Fruit fly (Drosophila melanogaster) whole organism, embryonic: ENCODE results near the gene Gr28a.

ENCODE experiments used
- Adf1 ChIP-seq: fragments of 200-800 bp; sonication (Bioruptor generic); IDR thresholded peaks from 2 replicates; pipeline ENCODE4 v1.3.6; 2022; ENCODE audit warnings: missing biosample characterization, missing genetic modification characterization
- Atf-2 ChIP-seq: fragments of 200-800 bp; sonication (Bioruptor generic); optimal IDR thresholded peaks from 2 replicates; lab custom pipeline; 2016; ENCODE audit warnings: missing biosample characterization, missing genetic modification characterization
- CG10543 ChIP-seq: fragments of 200-800 bp; sonication (Bioruptor generic); optimal IDR thresholded peaks from 3 replicates; lab custom pipeline; 2017; ENCODE audit warnings: missing biosample characterization, mild to moderate bottlenecking, missing genetic modification characterization, moderate library complexity
- CG11504 ChIP-seq: fragments of 200-800 bp; sonication (Bioruptor generic); optimal IDR thresholded peaks from 3 replicates; lab custom pipeline; 2019; ENCODE audit warnings: missing biosample characterization, mild to moderate bottlenecking, missing genetic modification characterization, moderate library complexity
- CG12071 ChIP-seq: fragments of 200-800 bp; sonication (Bioruptor generic); optimal IDR thresholded peaks from 3 replicates; lab custom pipeline; 2018; ENCODE audit warnings: missing biosample characterization, mild to moderate bottlenecking, missing genetic modification characterization
- CG12236 ChIP-seq: fragments of 200-800 bp; sonication (Bioruptor generic); optimal IDR thresholded peaks from 2 replicates; lab custom pipeline; 2016; ENCODE audit warnings: missing biosample characterization, missing genetic modification characterization
- CG14441 ChIP-seq: fragments of 200-800 bp; sonication (Bioruptor generic); IDR thresholded peaks from 2 replicates; pipeline ENCODE4 v1.3.6; 2022; ENCODE audit warnings: missing biosample characterization, missing genetic modification characterization
- CG17361 ChIP-seq: fragments of 200-800 bp; sonication (Bioruptor generic); IDR thresholded peaks from 3 replicates; pipeline ENCODE4 v1.3.6; 2022; ENCODE audit warnings: missing biosample characterization, missing genetic modification characterization
- CG18476 ChIP-seq: fragments of 200-800 bp; sonication (Bioruptor generic); optimal IDR thresholded peaks from 2 replicates; lab custom pipeline; 2016; ENCODE audit warnings: missing biosample characterization, mild to moderate bottlenecking, missing genetic modification characterization
- CG31441 ChIP-seq: fragments of 200-800 bp; sonication (Bioruptor generic); IDR thresholded peaks from 2 replicates; pipeline ENCODE4 v1.3.6; 2022; ENCODE audit warnings: missing biosample characterization, missing genetic modification characterization
- CG34376 ChIP-seq: fragments of 200-800 bp; sonication (Bioruptor generic); optimal IDR thresholded peaks from 2 replicates; lab custom pipeline; 2018; ENCODE audit warnings: missing biosample characterization, mild to moderate bottlenecking, missing genetic modification characterization
- CG4820 ChIP-seq: fragments of 200-800 bp; sonication (Bioruptor generic); optimal IDR thresholded peaks from 3 replicates; lab custom pipeline; 2016; ENCODE audit warnings: missing biosample characterization, missing genetic modification characterization
- CG7987 ChIP-seq: fragments of 200-800 bp; sonication (Bioruptor generic); optimal IDR thresholded peaks from 2 replicates; lab custom pipeline; 2018; ENCODE audit warnings: missing biosample characterization, mild to moderate bottlenecking, missing genetic modification characterization, moderate library complexity
- CTCF ChIP-seq: fragments of 200-800 bp; sonication (Bioruptor generic); optimal IDR thresholded peaks from 2 replicates; lab custom pipeline; 2017; ENCODE audit warnings: missing biosample characterization, mild to moderate bottlenecking, missing genetic modification characterization, moderate library complexity
- Deaf1 ChIP-seq: fragments of 200-800 bp; optimal IDR thresholded peaks from 3 replicates; lab custom pipeline; 2019; ENCODE audit warnings: missing biosample characterization, mild to moderate bottlenecking, missing genetic modification characterization, moderate library complexity
- ERR ChIP-seq: fragments of 200-800 bp; sonication (Bioruptor generic); optimal IDR thresholded peaks from 2 replicates; lab custom pipeline; 2016; ENCODE audit warnings: missing biosample characterization, missing genetic modification characterization
- GATAe ChIP-seq: fragments of 200-800 bp; sonication (Bioruptor generic); conservative IDR thresholded peaks from 2 replicates; pipeline ENCODE4 v1.3.6; 2022; ENCODE audit warnings: missing biosample characterization, missing genetic modification characterization
- HLHmδ ChIP-seq: fragments of 200-800 bp; sonication (Bioruptor generic); optimal IDR thresholded peaks from 2 replicates; lab custom pipeline; 2018; ENCODE audit warnings: missing biosample characterization, mild to moderate bottlenecking, missing genetic modification characterization, moderate library complexity
- Hr78 ChIP-seq, 2 experiments: fragments of 200-800 bp in 1 of 2; fragments of >200 bp in 1 of 2; sonication (Bioruptor generic) in 1 of 2; optimal IDR thresholded peaks; 2 replicates each; lab custom pipeline; 2017 to 2019; ENCODE audit warnings: missing biosample characterization in 2 of 2, missing genetic modification characterization in 2 of 2, mild to moderate bottlenecking in 1 of 2, moderate library complexity in 1 of 2
- Med ChIP-seq: fragments of 200-800 bp; sonication (Bioruptor generic); peaks from one replicate; lab custom pipeline; 2016; ENCODE audit warnings: missing biosample characterization, missing genetic modification characterization, mild to moderate bottlenecking, inconsistent platforms, moderate library complexity
- Neu2 ChIP-seq: fragments of 200-800 bp; sonication (Bioruptor generic); optimal IDR thresholded peaks from 3 replicates; lab custom pipeline; 2016; ENCODE audit warnings: missing biosample characterization, missing genetic modification characterization, borderline replicate concordance
- NfI ChIP-seq: fragments of 200-800 bp; sonication (Bioruptor generic); optimal IDR thresholded peaks from 3 replicates; lab custom pipeline; 2018; ENCODE audit warnings: missing biosample characterization, mild to moderate bottlenecking, missing genetic modification characterization, moderate library complexity
- PHDP ChIP-seq: fragments of 200-800 bp; sonication (Bioruptor generic); optimal IDR thresholded peaks from 3 replicates; lab custom pipeline; 2018; ENCODE audit warnings: missing biosample characterization, mild to moderate bottlenecking, missing genetic modification characterization, moderate library complexity
- Pdp1 ChIP-seq, 2 experiments: fragments of 200-800 bp; sonication (Bioruptor generic); optimal IDR thresholded peaks; 3 replicates each; lab custom pipeline; 2016; ENCODE audit warnings: missing biosample characterization in 2 of 2, missing genetic modification characterization in 2 of 2, mild to moderate bottlenecking in 1 of 2, moderate library complexity in 1 of 2
- Rx ChIP-seq: fragments of 200-800 bp; sonication (Bioruptor generic); IDR thresholded peaks from 2 replicates; pipeline ENCODE4 v1.3.6; 2022; ENCODE audit warnings: missing biosample characterization, missing genetic modification characterization
- Ssrp ChIP-seq: fragments of 200-800 bp; sonication (Bioruptor generic); optimal IDR thresholded peaks from 2 replicates; lab custom pipeline; 2018; ENCODE audit warnings: missing biosample characterization, mild to moderate bottlenecking, missing genetic modification characterization, moderate library complexity
- bbx ChIP-seq: fragments of 200-800 bp; sonication (Bioruptor generic); IDR thresholded peaks from 2 replicates; pipeline ENCODE4 v1.3.6; 2022; ENCODE audit warnings: missing biosample characterization, missing genetic modification characterization; ENCODE audit not compliant: partially characterized antibody
- chinmo ChIP-seq: fragments of 200-800 bp; sonication (Bioruptor generic); IDR thresholded peaks from 4 replicates; pipeline ENCODE4 v1.3.6; 2022; ENCODE audit warnings: missing biosample characterization, missing genetic modification characterization; ENCODE audit not compliant: partially characterized antibody
- dan ChIP-seq: fragments of 200-800 bp; sonication (Bioruptor generic); IDR thresholded peaks from 2 replicates; pipeline ENCODE4 v1.3.6; 2022; ENCODE audit warnings: missing biosample characterization, missing genetic modification characterization
- dm ChIP-seq: fragments of 200-800 bp; sonication (Bioruptor generic); optimal IDR thresholded peaks from 3 replicates; lab custom pipeline; 2016; ENCODE audit warnings: missing biosample characterization, missing genetic modification characterization
- dysf ChIP-seq: fragments of 200-800 bp; sonication (Bioruptor generic); IDR thresholded peaks from 3 replicates; pipeline ENCODE4 v1.3.6; 2022; ENCODE audit warnings: missing biosample characterization, missing genetic modification characterization
- eve ChIP-seq, 2 experiments: fragments of >200 bp; optimal IDR thresholded peaks; 2 replicates each; lab custom pipeline; 2017; ENCODE audit warnings: missing biosample characterization in 2 of 2, missing genetic modification characterization in 2 of 2
- fd102C ChIP-seq: fragments of 200-800 bp; sonication (Bioruptor generic); optimal IDR thresholded peaks from 2 replicates; lab custom pipeline; 2018; ENCODE audit warnings: missing biosample characterization, mild to moderate bottlenecking, missing genetic modification characterization, moderate library complexity
- fu2 ChIP-seq: fragments of 200-800 bp; sonication (Bioruptor generic); optimal IDR thresholded peaks from 2 replicates; lab custom pipeline; 2016; ENCODE audit warnings: missing biosample characterization, missing genetic modification characterization
- grn ChIP-seq: fragments of 200-800 bp; sonication (Bioruptor generic); optimal IDR thresholded peaks from 3 replicates; lab custom pipeline; 2017; ENCODE audit warnings: missing biosample characterization, missing genetic modification characterization
- h ChIP-seq: fragments of >200 bp; optimal IDR thresholded peaks from 2 replicates; lab custom pipeline; 2017
- jing ChIP-seq: fragments of 200-800 bp; sonication (Bioruptor generic); optimal IDR thresholded peaks from 2 replicates; lab custom pipeline; 2018; ENCODE audit warnings: missing biosample characterization, mild to moderate bottlenecking, missing genetic modification characterization
- kah ChIP-seq: fragments of 200-800 bp; sonication (Bioruptor generic); optimal IDR thresholded peaks from 2 replicates; lab custom pipeline; 2018; ENCODE audit warnings: missing biosample characterization, mild to moderate bottlenecking, missing genetic modification characterization
- luna ChIP-seq: fragments of 200-800 bp; sonication (Bioruptor generic); optimal IDR thresholded peaks from 2 replicates; lab custom pipeline; 2016; ENCODE audit warnings: missing biosample characterization, missing genetic modification characterization
- mam ChIP-seq: fragments of 200-800 bp; sonication (Bioruptor generic); optimal IDR thresholded peaks from 3 replicates; lab custom pipeline; 2016; ENCODE audit warnings: missing biosample characterization, missing genetic modification characterization
- ranshi ChIP-seq: fragments of 200-800 bp; sonication (Bioruptor generic); IDR thresholded peaks from 2 replicates; pipeline ENCODE4 v1.3.6; 2022; ENCODE audit warnings: missing biosample characterization, missing genetic modification characterization
- sens ChIP-seq: fragments of 200-800 bp; sonication (Bioruptor generic); peaks from one replicate; lab custom pipeline; 2016; ENCODE audit warnings: missing biosample characterization, missing genetic modification characterization
- slbo ChIP-seq: fragments of 200-800 bp; sonication (Bioruptor generic); IDR thresholded peaks from 2 replicates; pipeline ENCODE4 v1.3.6; 2022; ENCODE audit warnings: missing biosample characterization, missing genetic modification characterization
- stwl ChIP-seq: fragments of 200-800 bp; sonication (Bioruptor generic); optimal IDR thresholded peaks from 3 replicates; lab custom pipeline; 2018; ENCODE audit warnings: missing biosample characterization, mild to moderate bottlenecking, missing genetic modification characterization, moderate library complexity
- sug ChIP-seq: fragments of 200-800 bp; optimal IDR thresholded peaks from 2 replicates; lab custom pipeline; 2019; ENCODE audit warnings: missing biosample characterization, mild to moderate bottlenecking, missing genetic modification characterization, moderate library complexity
- tin ChIP-seq: fragments of 200-800 bp; sonication (Bioruptor generic); optimal IDR thresholded peaks from 3 replicates; lab custom pipeline; 2016; ENCODE audit warnings: missing biosample characterization, missing genetic modification characterization
- unc-4 ChIP-seq: fragments of 200-800 bp; sonication (Bioruptor generic); IDR thresholded peaks from 2 replicates; pipeline ENCODE4 v1.3.6; 2022; ENCODE audit warnings: missing biosample characterization, missing genetic modification characterization; ENCODE audit not compliant: partially characterized antibody
- wdn ChIP-seq: fragments of 200-800 bp; sonication (Bioruptor generic); IDR thresholded peaks from 2 replicates; pipeline ENCODE4 v1.3.6; 2022; ENCODE audit warnings: missing biosample characterization, missing genetic modification characterization

Gr28a gene

DNA sequence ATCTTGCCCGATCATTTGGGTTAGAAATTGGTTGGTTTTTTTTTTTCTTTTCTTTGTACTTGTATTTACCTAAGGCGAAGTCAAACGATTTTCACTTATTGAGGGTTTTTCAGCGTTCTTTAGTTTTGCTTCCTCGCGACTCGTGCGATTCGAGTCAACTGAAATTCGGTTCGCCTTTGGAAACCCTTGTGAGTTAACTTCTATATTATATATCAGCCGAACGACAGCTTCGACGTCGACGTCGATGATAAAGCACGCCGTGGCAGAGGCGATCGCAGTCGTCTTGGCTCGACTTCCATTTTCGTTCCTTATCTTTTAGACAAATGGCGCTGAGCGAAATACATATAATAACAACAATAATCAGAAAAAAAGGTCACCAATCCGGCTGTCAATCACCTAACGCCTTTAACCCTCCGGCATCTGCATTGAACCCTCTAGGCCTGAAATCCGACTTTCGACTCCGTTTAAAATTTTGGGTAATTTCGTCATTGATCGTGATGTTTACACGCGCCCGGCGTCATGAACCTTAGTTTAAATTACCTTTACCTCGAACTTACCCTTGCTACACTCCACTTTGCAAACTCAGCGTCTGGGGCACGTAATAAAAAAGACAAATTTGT is 20.6 kb downstream of the Gr28a start, which contains the start of gene CG5958 (continued):
- TF ChIP-seq CG12236 (no peak), Neu2 (GFP tag; lab: Kevin White, UChicago) (no peak), CG7987 (GFP tag; lab: Kevin White, UChicago) (no peak), Rx (no peak), Adf1 (GFP tag; lab: Robert Waterston, UW) (peak; percentile 86), h (no peak), CG17361 (GFP tag; lab: Robert Waterston, UW) (no peak), CG11504 (tag; lab: Kevin White, UChicago) (no peak), jing (GFP tag; lab: Kevin White, UChicago) (no peak), Atf-2 (GFP tag; lab: Kevin White, UChicago) (no peak), stwl (tag; lab: Kevin White, UChicago) (no peak), slbo (GFP tag; lab: Robert Waterston, UW) (no peak), mam (no peak), fd102C (GFP tag; lab: Kevin White, UChicago) (no peak), HLHmδ (no peak), CG14441 (GFP tag; lab: Robert Waterston, UW) (no peak), GATAe (peak; percentile 11; the same call in 1 of the 2 replicates), Deaf1 (tag; lab: Kevin White, UChicago) (peak; percentile 75), dysf (no peak), CG4820 (GFP tag; lab: Kevin White, UChicago) (peak; percentile 21), unc-4 (GFP tag; lab: Robert Waterston, UW) (no peak), PHDP (tag; lab: Kevin White, UChicago) (no peak), CG18476 (no peak), bbx (GFP tag; lab: Robert Waterston, UW) (no peak), NfI (GFP tag; lab: Kevin White, UChicago) (no peak), dm (GFP tag; lab: Kevin White, UChicago) (no peak), luna (GFP tag; lab: Kevin White, UChicago) (no peak), kah (no peak), ranshi (GFP tag; lab: Robert Waterston, UW) (no peak)

DNA sequence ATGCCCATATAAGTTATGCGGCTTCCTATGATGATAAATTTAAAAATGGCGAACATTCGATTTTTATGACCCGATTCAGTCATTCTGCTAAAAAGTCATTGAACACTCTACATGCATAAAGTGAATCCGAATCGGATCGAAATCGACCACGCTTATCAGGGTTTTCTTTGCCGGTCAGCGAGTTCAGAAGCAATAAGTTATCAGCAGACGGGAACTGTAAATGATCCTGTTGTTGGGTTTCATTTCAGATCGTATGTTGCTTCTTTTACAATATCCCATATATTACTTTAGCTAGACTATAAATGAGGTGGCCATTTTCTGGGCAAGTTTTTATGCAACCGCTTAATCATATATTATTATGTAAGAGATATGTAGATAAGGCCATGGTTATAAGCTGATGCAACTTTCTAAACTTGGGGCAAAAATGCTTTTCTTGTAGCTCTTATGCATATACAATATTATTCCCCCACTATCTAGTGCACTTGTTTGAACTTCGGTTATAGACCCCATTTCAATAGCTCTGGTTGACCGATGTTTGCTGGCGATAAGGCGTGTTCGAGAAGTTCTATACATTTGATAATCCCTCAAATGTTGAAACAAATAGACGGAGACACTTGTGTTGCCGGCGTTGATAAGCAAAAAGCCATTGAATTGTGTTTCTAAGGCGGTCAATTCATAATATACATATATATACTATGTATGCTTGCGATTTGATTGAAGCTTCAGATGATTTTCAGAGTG is 22.0 kb downstream of the Gr28a start:
- TF ChIP-seq chinmo (GFP tag; lab: Robert Waterston, UW) (0 out of 4 replicates have a peak, but pooled peaks have one; percentile 52), eve (GFP tag; optimal IDR thresholded peaks at IDR 0.05; lab: Kevin White, UChicago) (peak in 1 of 2 experiments; percentile 23), CG31441 (GFP tag; lab: Robert Waterston, UW) (no peak), dan (no peak), Pdp1 (GFP tag; optimal IDR thresholded peaks at IDR 0.05; lab: Kevin White, UChicago) (peak in 1 of 2 experiments; percentile 90), wdn (GFP tag; lab: Robert Waterston, UW) (no peak), Hr78 (GFP tag; optimal IDR thresholded peaks at IDR 0.05; lab: Kevin White, UChicago) (peak in 1 of 2 experiments; percentile 76), CG34376 (GFP tag; lab: Kevin White, UChicago) (peak; percentile 56), tin (GFP tag; lab: Kevin White, UChicago) (no peak), CTCF (GFP tag; lab: Kevin White, UChicago) (no peak), sens (peak; percentile 71), CG12071 (GFP tag; lab: Kevin White, UChicago) (no peak), grn (GFP tag; lab: Kevin White, UChicago) (peak; percentile 30), Med (GFP tag; lab: Kevin White, UChicago) (peak; percentile 1), CG10543 (GFP tag; lab: Kevin White, UChicago) (no peak), sug (tag; lab: Kevin White, UChicago) (peak; percentile 32), Ssrp (tag; lab: Kevin White, UChicago) (no peak), ERR (no peak), fu2 (GFP tag; lab: Kevin White, UChicago) (no peak)
